Fruit fly (Drosophila melanogaster): Measurements from ENCODE around the gene CG7135.

DNA sequence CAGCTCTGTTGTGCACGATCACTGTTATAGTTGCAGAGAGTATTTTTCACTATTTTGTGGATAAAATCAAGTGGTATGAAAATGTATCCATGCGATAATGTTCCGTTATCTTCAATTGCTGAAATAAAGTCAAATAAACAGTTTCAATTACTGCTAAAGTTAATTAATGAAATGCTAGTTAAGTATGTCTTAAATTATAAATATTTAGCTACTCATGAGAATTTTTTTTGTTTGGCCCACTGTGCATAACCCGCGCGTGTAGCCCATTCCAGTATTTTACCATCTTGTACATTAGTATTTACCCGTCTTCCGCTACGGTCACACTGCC lies 18.0 kb upstream of the CG7135 start, which contains the start of gene Ada3:
- TF ChIP-seq EcR (GFP tag; optimal IDR thresholded peaks at IDR 0.05) (no peak), Dll (optimal IDR thresholded peaks at IDR 0.05) (no peak), psq (optimal IDR thresholded peaks at IDR 0.05) (no peak), CG8478 (optimal IDR thresholded peaks at IDR 0.05) (no peak), pan (optimal IDR thresholded peaks at IDR 0.05) (no peak)

All from whole organism.